Fruit fly (Drosophila melanogaster) whole organism, embryonic: ENCODE data around the gene yrt.

Experiments
- Atf3 ChIP-seq: fragments of 200-800 bp; sonication (Bioruptor generic); optimal IDR thresholded peaks from 3 replicates; lab custom pipeline; 2016; ENCODE audit warnings: missing biosample characterization, missing genetic modification characterization
- CG10543 ChIP-seq: fragments of 200-800 bp; sonication (Bioruptor generic); optimal IDR thresholded peaks from 3 replicates; lab custom pipeline; 2017; ENCODE audit warnings: missing biosample characterization, mild to moderate bottlenecking, missing genetic modification characterization, moderate library complexity
- CG12219 ChIP-seq: fragments of 200-800 bp; sonication (Bioruptor generic); optimal IDR thresholded peaks from 3 replicates; lab custom pipeline; 2018; ENCODE audit warnings: missing biosample characterization, mild to moderate bottlenecking, missing genetic modification characterization
- CG1233 ChIP-seq: fragments of 200-800 bp; sonication (Bioruptor generic); optimal IDR thresholded peaks from 4 replicates; lab custom pipeline; 2018; ENCODE audit warnings: missing biosample characterization, mild to moderate bottlenecking, missing genetic modification characterization
- CG13424 ChIP-seq: fragments of 200-800 bp; sonication (Bioruptor generic); optimal IDR thresholded peaks from 2 replicates; lab custom pipeline; 2019; ENCODE audit warnings: missing biosample characterization, mild to moderate bottlenecking, missing genetic modification characterization, moderate library complexity
- CG13775 ChIP-seq: fragments of 200-800 bp; sonication (Bioruptor generic); optimal IDR thresholded peaks from 3 replicates; lab custom pipeline; 2017; ENCODE audit warnings: missing biosample characterization, mild to moderate bottlenecking, missing genetic modification characterization
- CG14667 ChIP-seq: fragments of 200-800 bp; sonication (Bioruptor generic); IDR thresholded peaks from 2 replicates; pipeline ENCODE4 v1.3.6; 2022; ENCODE audit warnings: missing biosample characterization, missing genetic modification characterization
- CG15514 ChIP-seq: fragments of 200-800 bp; sonication (Bioruptor generic); optimal IDR thresholded peaks from 3 replicates; lab custom pipeline; 2017; ENCODE audit warnings: missing biosample characterization, missing genetic modification characterization, mild to moderate bottlenecking, moderate library complexity, missing genetic modification reagents
- CG1602 ChIP-seq: fragments of 200-800 bp; sonication (Bioruptor generic); optimal IDR thresholded peaks from 3 replicates; lab custom pipeline; 2016; ENCODE audit warnings: missing biosample characterization, missing genetic modification characterization
- CG1647 ChIP-seq: fragments of 200-800 bp; sonication (Bioruptor generic); optimal IDR thresholded peaks from 3 replicates; lab custom pipeline; 2016; ENCODE audit warnings: missing biosample characterization, missing genetic modification characterization
- CG17612 ChIP-seq: fragments of 200-800 bp; sonication (Bioruptor generic); IDR thresholded peaks from 2 replicates; pipeline ENCODE4 v1.3.6; 2022; ENCODE audit warnings: missing biosample characterization, missing genetic modification characterization
- CG18262 ChIP-seq: fragments of 200-800 bp; optimal IDR thresholded peaks from 3 replicates; lab custom pipeline; 2019; ENCODE audit warnings: missing biosample characterization, mild to moderate bottlenecking, missing genetic modification characterization, moderate library complexity
- CG18476 ChIP-seq: fragments of 200-800 bp; sonication (Bioruptor generic); optimal IDR thresholded peaks from 2 replicates; lab custom pipeline; 2016; ENCODE audit warnings: missing biosample characterization, mild to moderate bottlenecking, missing genetic modification characterization
- CG2129 ChIP-seq: fragments of 200-800 bp; sonication (Bioruptor generic); IDR thresholded peaks from 2 replicates; pipeline ENCODE4 v1.3.6; 2022; ENCODE audit warnings: missing biosample characterization, missing genetic modification characterization; ENCODE audit not compliant: partially characterized antibody
- CG2875 ChIP-seq: fragments of 200-800 bp; sonication (Bioruptor generic); optimal IDR thresholded peaks from 2 replicates; lab custom pipeline; 2017; ENCODE audit warnings: missing biosample characterization, mild to moderate bottlenecking, missing genetic modification characterization, missing genetic modification reagents
- CG30431 ChIP-seq: fragments of 200-800 bp; sonication (Bioruptor generic); optimal IDR thresholded peaks from 2 replicates; lab custom pipeline; 2017; ENCODE audit warnings: missing biosample characterization, missing genetic modification characterization
- CG3838 ChIP-seq: fragments of 200-800 bp; sonication (Bioruptor generic); optimal IDR thresholded peaks from 3 replicates; lab custom pipeline; 2016; ENCODE audit warnings: missing biosample characterization, missing genetic modification characterization
- CG4282 ChIP-seq: fragments of 200-800 bp; sonication (Bioruptor generic); optimal IDR thresholded peaks from 2 replicates; lab custom pipeline; 2016; ENCODE audit warnings: missing biosample characterization, missing genetic modification characterization
- CG4328 ChIP-seq: fragments of 200-800 bp; sonication (Bioruptor generic); optimal IDR thresholded peaks from 3 replicates; lab custom pipeline; 2017; ENCODE audit warnings: missing biosample characterization, missing genetic modification reagents, missing genetic modification characterization
- CG4820 ChIP-seq: fragments of 200-800 bp; sonication (Bioruptor generic); optimal IDR thresholded peaks from 3 replicates; lab custom pipeline; 2016; ENCODE audit warnings: missing biosample characterization, missing genetic modification characterization
- CG5953 ChIP-seq: fragments of 200-800 bp; sonication (Bioruptor generic); IDR thresholded peaks from 2 replicates; pipeline ENCODE4 v1.3.6; 2022; ENCODE audit warnings: missing biosample characterization, missing genetic modification characterization
- CG6272 ChIP-seq: fragments of 200-800 bp; sonication (Bioruptor generic); IDR thresholded peaks from 2 replicates; pipeline ENCODE4 v1.3.6; 2022; ENCODE audit warnings: missing biosample characterization, missing genetic modification characterization
- CG7987 ChIP-seq: fragments of 200-800 bp; sonication (Bioruptor generic); optimal IDR thresholded peaks from 2 replicates; lab custom pipeline; 2018; ENCODE audit warnings: missing biosample characterization, mild to moderate bottlenecking, missing genetic modification characterization, moderate library complexity
- CG8359 ChIP-seq: fragments of 200-800 bp; sonication (Bioruptor generic); optimal IDR thresholded peaks from 2 replicates; lab custom pipeline; 2017; ENCODE audit warnings: missing biosample characterization, mild to moderate bottlenecking, missing genetic modification characterization, borderline replicate concordance
- CHES-1-like ChIP-seq: fragments of 200-800 bp; sonication (Bioruptor generic); optimal IDR thresholded peaks from 2 replicates; lab custom pipeline; 2016; ENCODE audit warnings: missing biosample characterization, missing genetic modification characterization
- D19B ChIP-seq: fragments of 200-800 bp; sonication (Bioruptor generic); optimal IDR thresholded peaks from 2 replicates; lab custom pipeline; 2017; ENCODE audit warnings: missing biosample characterization, mild to moderate bottlenecking, missing genetic modification characterization
- Doc2 ChIP-seq: fragments of 200-800 bp; sonication (Bioruptor generic); IDR thresholded peaks from 2 replicates; pipeline ENCODE4 v1.3.6; 2022; ENCODE audit warnings: missing biosample characterization, missing genetic modification characterization
- Jarid2 ChIP-seq: fragments of 200-800 bp; sonication (Bioruptor generic); optimal IDR thresholded peaks from 3 replicates; lab custom pipeline; 2017; ENCODE audit warnings: mild to moderate bottlenecking, missing biosample characterization, missing genetic modification reagents, missing genetic modification characterization
- Kr ChIP-seq: fragments of 200-800 bp; sonication (Bioruptor generic); optimal IDR thresholded peaks from 2 replicates; lab custom pipeline; 2017; ENCODE audit warnings: missing biosample characterization, mild to moderate bottlenecking, missing genetic modification characterization
- Mad ChIP-seq: fragments of 200-800 bp; sonication (Bioruptor generic); optimal IDR thresholded peaks from 2 replicates; lab custom pipeline; 2016; ENCODE audit warnings: missing biosample characterization, missing genetic modification characterization
- Pdp1 ChIP-seq, 2 experiments: fragments of 200-800 bp; sonication (Bioruptor generic); optimal IDR thresholded peaks; 3 replicates each; lab custom pipeline; 2016; ENCODE audit warnings: missing biosample characterization in 2 of 2, missing genetic modification characterization in 2 of 2, mild to moderate bottlenecking in 1 of 2, moderate library complexity in 1 of 2
- Rx ChIP-seq: fragments of 200-800 bp; sonication (Bioruptor generic); IDR thresholded peaks from 2 replicates; pipeline ENCODE4 v1.3.6; 2022; ENCODE audit warnings: missing biosample characterization, missing genetic modification characterization
- Taf1 ChIP-seq: fragments of 200-800 bp; sonication (Bioruptor generic); IDR thresholded peaks from 2 replicates; pipeline ENCODE4 v1.3.6; 2022; ENCODE audit warnings: missing biosample characterization, missing genetic modification characterization
- ara ChIP-seq: fragments of 200-800 bp; sonication (Bioruptor generic); IDR thresholded peaks from 2 replicates; pipeline ENCODE4 v1.3.6; 2022; ENCODE audit warnings: missing biosample characterization, missing genetic modification characterization
- dpn ChIP-seq, 2 experiments: fragments of 200-800 bp; sonication (Bioruptor generic); optimal IDR thresholded peaks; 3 replicates each; lab custom pipeline; 2016; ENCODE audit warnings: missing biosample characterization in 2 of 2, missing genetic modification characterization in 2 of 2
- gsb ChIP-seq: fragments of 200-800 bp; sonication (Bioruptor generic); IDR thresholded peaks from 2 replicates; pipeline ENCODE4 v1.3.6; 2022; ENCODE audit warnings: missing biosample characterization, missing genetic modification characterization
- h ChIP-seq: fragments of >200 bp; optimal IDR thresholded peaks from 2 replicates; lab custom pipeline; 2017
- ham ChIP-seq: fragments of 200-800 bp; sonication (Bioruptor generic); IDR thresholded peaks from 2 replicates; pipeline ENCODE4 v1.3.6; 2022; ENCODE audit warnings: missing biosample characterization, missing genetic modification characterization
- lbe ChIP-seq: fragments of 200-800 bp; sonication (Bioruptor generic); optimal IDR thresholded peaks from 2 replicates; lab custom pipeline; 2016; ENCODE audit warnings: missing biosample characterization, mild to moderate bottlenecking, missing genetic modification characterization
- lilli ChIP-seq: fragments of 200-800 bp; sonication (Bioruptor generic); optimal IDR thresholded peaks from 3 replicates; lab custom pipeline; 2016; ENCODE audit warnings: missing biosample characterization, missing genetic modification characterization
- pb ChIP-seq: fragments of 200-800 bp; sonication (Bioruptor generic); optimal IDR thresholded peaks from 3 replicates; lab custom pipeline; 2016; ENCODE audit warnings: missing biosample characterization, missing genetic modification characterization
- pzg ChIP-seq: fragments of 200-800 bp; sonication (Bioruptor generic); optimal IDR thresholded peaks from 3 replicates; lab custom pipeline; 2018; ENCODE audit warnings: missing biosample characterization, mild to moderate bottlenecking, missing genetic modification characterization, moderate library complexity
- rib ChIP-seq: fragments of 200-800 bp; sonication (Bioruptor generic); IDR thresholded peaks from 2 replicates; pipeline ENCODE4 v1.3.6; 2022; ENCODE audit warnings: missing biosample characterization, missing genetic modification characterization
- row ChIP-seq: fragments of 200-800 bp; sonication (Bioruptor generic); IDR thresholded peaks from 3 replicates; pipeline ENCODE4 v1.3.6; 2022; ENCODE audit warnings: missing biosample characterization, missing genetic modification characterization
- slbo ChIP-seq: fragments of 200-800 bp; sonication (Bioruptor generic); IDR thresholded peaks from 2 replicates; pipeline ENCODE4 v1.3.6; 2022; ENCODE audit warnings: missing biosample characterization, missing genetic modification characterization
- tin ChIP-seq: fragments of 200-800 bp; sonication (Bioruptor generic); optimal IDR thresholded peaks from 3 replicates; lab custom pipeline; 2016; ENCODE audit warnings: missing biosample characterization, missing genetic modification characterization
- tll ChIP-seq, 2 experiments: fragments of 200-800 bp in 1 of 2; fragments of >200 bp in 1 of 2; sonication (Bioruptor generic) in 1 of 2; optimal IDR thresholded peaks; 2 replicates each; lab custom pipeline; 2017 to 2019; ENCODE audit warnings: missing biosample characterization in 2 of 2, missing genetic modification characterization in 2 of 2, mild to moderate bottlenecking in 1 of 2, moderate library complexity in 1 of 2
- unc-4 ChIP-seq: fragments of 200-800 bp; sonication (Bioruptor generic); IDR thresholded peaks from 2 replicates; pipeline ENCODE4 v1.3.6; 2022; ENCODE audit warnings: missing biosample characterization, missing genetic modification characterization; ENCODE audit not compliant: partially characterized antibody
- wor ChIP-seq: fragments of 200-800 bp; sonication (Bioruptor generic); IDR thresholded peaks from 2 replicates; pipeline ENCODE4 v1.3.6; 2022; ENCODE audit warnings: missing biosample characterization, missing genetic modification characterization
- zfh1 ChIP-seq: fragments of 200-800 bp; sonication (Bioruptor generic); IDR thresholded peaks from 3 replicates; pipeline ENCODE4 v1.3.6; 2022; ENCODE audit warnings: missing biosample characterization, missing genetic modification characterization

The yrt gene

DNA sequence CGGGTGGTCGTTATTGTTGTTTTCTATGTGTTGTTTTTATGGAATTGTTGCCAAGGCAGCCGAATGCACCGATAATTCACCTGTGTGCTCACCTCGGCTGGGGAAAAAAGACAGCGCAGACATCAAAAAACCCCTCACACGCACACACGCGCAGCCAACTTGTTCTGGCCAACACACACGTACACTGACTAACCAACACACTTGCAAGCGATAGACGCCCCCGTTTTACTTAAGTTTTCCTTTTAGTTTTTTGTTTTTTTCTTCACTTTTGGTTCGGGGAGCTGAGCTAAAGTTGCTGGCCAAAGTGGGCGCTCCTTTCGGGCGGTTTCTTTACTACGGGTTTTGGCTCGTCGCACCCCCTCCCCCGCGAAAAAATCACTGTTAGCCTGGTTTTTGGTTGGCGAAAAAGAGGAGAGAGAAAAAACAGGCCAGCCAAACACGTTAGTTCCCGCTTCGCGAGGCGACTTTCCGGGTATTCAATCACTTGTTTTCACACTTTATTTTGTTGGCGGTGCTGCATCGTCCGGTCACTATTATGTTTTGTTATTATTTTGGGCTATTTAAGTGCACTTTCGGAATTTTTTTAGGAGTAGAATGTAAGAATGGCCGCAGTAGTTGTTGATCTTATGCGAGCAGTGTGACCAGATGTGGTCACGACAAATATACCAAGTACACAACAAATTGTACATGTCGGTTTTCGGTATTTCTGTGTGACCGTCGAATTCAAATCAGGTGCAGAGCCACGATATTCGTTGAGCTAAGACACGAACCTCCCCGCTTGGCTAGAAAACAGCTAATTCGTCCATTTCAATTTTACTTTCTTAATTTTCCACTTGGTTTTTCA is at the start of gene yrt (continued):
- TF ChIP-seq dpn (GFP tag; optimal IDR thresholded peaks at IDR 0.05; lab: Kevin White, UChicago) (peak in 1 of 2 experiments; percentile 8), slbo (GFP tag; lab: Robert Waterston, UW) (0 out of 2 replicates have a peak, but pooled peaks have one; percentile 4), CG4328 (GFP tag; lab: Kevin White, UChicago) (no peak), ara (no peak), pzg (peak; percentile 90), CG4282 (GFP tag; lab: Kevin White, UChicago) (no peak), gsb (GFP tag; lab: Robert Waterston, UW) (no peak), CG6272 (GFP tag; lab: Robert Waterston, UW) (no peak), tin (GFP tag; lab: Kevin White, UChicago) (no peak), Kr (GFP tag; lab: Kevin White, UChicago) (no peak), CG3838 (GFP tag; lab: Kevin White, UChicago) (no peak), Taf1 (GFP tag; lab: Robert Waterston, UW) (no peak), CG8359 (GFP tag; lab: Kevin White, UChicago) (no peak), CG12219 (no peak), CG10543 (no peak), CG4820 (GFP tag; lab: Kevin White, UChicago) (no peak), CG13775 (GFP tag; lab: Kevin White, UChicago) (no peak), CG5953 (GFP tag; lab: Robert Waterston, UW) (no peak), tll (GFP tag; optimal IDR thresholded peaks at IDR 0.05; lab: Kevin White, UChicago) (no peak), CG1233 (no peak), CG15514 (peak; percentile 24), row (GFP tag; lab: Robert Waterston, UW) (peak; percentile 53), pb (GFP tag; lab: Kevin White, UChicago) (no peak), CG14667 (GFP tag; lab: Robert Waterston, UW) (no peak), CG30431 (GFP tag; lab: Kevin White, UChicago) (no peak), Jarid2 (peak; percentile 50), CG17612 (GFP tag; lab: Robert Waterston, UW) (no peak), rib (GFP tag; lab: Robert Waterston, UW) (no peak), lilli (no peak), CG1647 (GFP tag; lab: Kevin White, UChicago) (no peak), CG18476 (GFP tag; lab: Kevin White, UChicago) (no peak), Doc2 (GFP tag; lab: Robert Waterston, UW) (no peak), h (lab: Kevin White, UChicago) (no peak), lbe (GFP tag; lab: Kevin White, UChicago) (no peak), wor (GFP tag; lab: Robert Waterston, UW) (no peak), D19B (GFP tag; lab: Kevin White, UChicago) (no peak), ham (GFP tag; lab: Robert Waterston, UW) (no peak), CG1602 (GFP tag; lab: Kevin White, UChicago) (no peak), CG13424 (tag; lab: Kevin White, UChicago) (no peak), CG18262 (tag; lab: Kevin White, UChicago) (peak; percentile 5), CG7987 (GFP tag; lab: Kevin White, UChicago) (no peak), unc-4 (GFP tag; lab: Robert Waterston, UW) (0 out of 2 replicates have a peak, but pooled peaks have one; percentile 12), Rx (GFP tag; lab: Robert Waterston, UW) (no peak), Mad (no peak), CHES-1-like (GFP tag; lab: Kevin White, UChicago) (peak; percentile 33), zfh1 (GFP tag; lab: Robert Waterston, UW) (no peak), Pdp1 (GFP tag; optimal IDR thresholded peaks at IDR 0.05; lab: Kevin White, UChicago) (peak in 1 of 2 experiments; percentile 48), CG2129 (no peak), Atf3 (GFP tag; lab: Kevin White, UChicago) (no peak), CG2875 (no peak)
